Fruit fly (Drosophila melanogaster) whole organism, embryonic: ENCODE data around the gene mthl9.

Source experiments
- Antp ChIP-seq: fragments of 200-800 bp; sonication (Bioruptor generic); optimal IDR thresholded peaks from 3 replicates; lab custom pipeline; 2016; ENCODE audit warnings: missing biosample characterization, missing genetic modification characterization
- Awh ChIP-seq: fragments of 200-800 bp; sonication (Bioruptor generic); IDR thresholded peaks from 2 replicates; pipeline ENCODE4, ENCODE4 v1.3.6; 2022; ENCODE audit warnings: missing biosample characterization, missing genetic modification characterization
- Blimp-1 ChIP-seq: fragments of 200-800 bp; sonication (Bioruptor generic); optimal IDR thresholded peaks from 3 replicates; lab custom pipeline; 2018; ENCODE audit warnings: missing biosample characterization, missing genetic modification characterization, mild to moderate bottlenecking, moderate library complexity, missing genetic modification reagents
- CG10366 ChIP-seq: fragments of 200-800 bp; sonication (Bioruptor generic); IDR thresholded peaks from 2 replicates; pipeline ENCODE4 v1.3.6; 2022; ENCODE audit warnings: missing biosample characterization, missing genetic modification characterization
- CG10462 ChIP-seq: fragments of 200-800 bp; sonication (Bioruptor generic); optimal IDR thresholded peaks from 2 replicates; lab custom pipeline; 2016; ENCODE audit warnings: missing biosample characterization, missing genetic modification characterization
- CG11085 ChIP-seq: fragments of 200-800 bp; sonication (Bioruptor generic); IDR thresholded peaks from 2 replicates; pipeline ENCODE4 v1.3.6; 2022; ENCODE audit warnings: missing biosample characterization, missing genetic modification characterization
- CG11504 ChIP-seq: fragments of 200-800 bp; sonication (Bioruptor generic); optimal IDR thresholded peaks from 3 replicates; lab custom pipeline; 2019; ENCODE audit warnings: missing biosample characterization, mild to moderate bottlenecking, missing genetic modification characterization, moderate library complexity
- CG11695 ChIP-seq: fragments of 200-800 bp; sonication (Bioruptor generic); IDR thresholded peaks from 3 replicates; pipeline ENCODE4 v1.3.6; 2022; ENCODE audit warnings: missing biosample characterization, missing genetic modification characterization
- CG11696 ChIP-seq: fragments of 200-800 bp; sonication (Bioruptor generic); IDR thresholded peaks from 2 replicates; pipeline ENCODE4 v1.3.6; 2022; ENCODE audit warnings: missing biosample characterization, missing genetic modification characterization
- CG12219 ChIP-seq: fragments of 200-800 bp; sonication (Bioruptor generic); optimal IDR thresholded peaks from 3 replicates; lab custom pipeline; 2018; ENCODE audit warnings: missing biosample characterization, mild to moderate bottlenecking, missing genetic modification characterization
- CG16779 ChIP-seq: fragments of 200-800 bp; sonication (Bioruptor generic); IDR thresholded peaks from 2 replicates; pipeline ENCODE4 v1.3.6; 2022; ENCODE audit warnings: missing biosample characterization, missing genetic modification characterization
- CG18262 ChIP-seq: fragments of 200-800 bp; optimal IDR thresholded peaks from 3 replicates; lab custom pipeline; 2019; ENCODE audit warnings: missing biosample characterization, mild to moderate bottlenecking, missing genetic modification characterization, moderate library complexity
- CG18619 ChIP-seq: fragments of 200-800 bp; sonication (Bioruptor generic); optimal IDR thresholded peaks from 3 replicates; lab custom pipeline; 2017; ENCODE audit warnings: missing biosample characterization, mild to moderate bottlenecking, missing genetic modification characterization
- CG2678 ChIP-seq: fragments of 200-800 bp; sonication (Bioruptor generic); optimal IDR thresholded peaks from 3 replicates; lab custom pipeline; 2019; ENCODE audit warnings: missing biosample characterization, mild to moderate bottlenecking, missing genetic modification characterization, moderate library complexity
- CG30020 ChIP-seq: fragments of 200-800 bp; optimal IDR thresholded peaks from 2 replicates; lab custom pipeline; 2019; ENCODE audit warnings: missing biosample characterization, mild to moderate bottlenecking, missing genetic modification characterization, moderate library complexity
- CG30431 ChIP-seq: fragments of 200-800 bp; sonication (Bioruptor generic); optimal IDR thresholded peaks from 2 replicates; lab custom pipeline; 2017; ENCODE audit warnings: missing biosample characterization, missing genetic modification characterization
- CG31224 ChIP-seq: fragments of 200-800 bp; sonication (Bioruptor generic); IDR thresholded peaks from 2 replicates; pipeline ENCODE4 v1.3.6; 2022; ENCODE audit warnings: missing biosample characterization, missing genetic modification characterization
- CG7745 ChIP-seq: fragments of 200-800 bp; sonication (Bioruptor generic); optimal IDR thresholded peaks from 2 replicates; lab custom pipeline; 2018; ENCODE audit warnings: missing biosample characterization, mild to moderate bottlenecking, missing genetic modification characterization, moderate library complexity
- CG8924 ChIP-seq: fragments of 200-800 bp; optimal IDR thresholded peaks from 3 replicates; lab custom pipeline; 2019; ENCODE audit warnings: missing biosample characterization, mild to moderate bottlenecking, missing genetic modification characterization, moderate library complexity
- CTCF ChIP-seq: fragments of 200-800 bp; sonication (Bioruptor generic); optimal IDR thresholded peaks from 2 replicates; lab custom pipeline; 2017; ENCODE audit warnings: missing biosample characterization, mild to moderate bottlenecking, missing genetic modification characterization, moderate library complexity
- Dad ChIP-seq: fragments of 200-800 bp; sonication (Bioruptor generic); optimal IDR thresholded peaks from 3 replicates; lab custom pipeline; 2016; ENCODE audit warnings: missing biosample characterization, missing genetic modification characterization
- HLH4C ChIP-seq: fragments of 200-800 bp; sonication (Bioruptor generic); IDR thresholded peaks from 3 replicates; pipeline ENCODE4 v1.3.6; 2022; ENCODE audit warnings: missing biosample characterization, missing genetic modification characterization; ENCODE audit not compliant: partially characterized antibody
- Hand ChIP-seq: fragments of 200-800 bp; sonication (Bioruptor generic); optimal IDR thresholded peaks from 2 replicates; lab custom pipeline; 2017; ENCODE audit warnings: mild to moderate bottlenecking, missing biosample characterization, missing genetic modification reagents, missing genetic modification characterization
- Jarid2 ChIP-seq: fragments of 200-800 bp; sonication (Bioruptor generic); optimal IDR thresholded peaks from 3 replicates; lab custom pipeline; 2017; ENCODE audit warnings: mild to moderate bottlenecking, missing biosample characterization, missing genetic modification reagents, missing genetic modification characterization
- MBD-R2 ChIP-seq: fragments of 200-800 bp; sonication (Bioruptor generic); IDR thresholded peaks from 2 replicates; pipeline ENCODE4 v1.3.6; 2022; ENCODE audit warnings: missing biosample characterization, missing genetic modification characterization
- Mrtf ChIP-seq: fragments of 200-800 bp; sonication (Bioruptor generic); IDR thresholded peaks from 3 replicates; pipeline ENCODE4 v1.3.6; 2022; ENCODE audit warnings: missing biosample characterization, missing genetic modification characterization
- Myb ChIP-seq: fragments of 200-800 bp; sonication (Bioruptor generic); optimal IDR thresholded peaks from 2 replicates; lab custom pipeline; 2016; ENCODE audit warnings: missing biosample characterization, missing genetic modification characterization
- Ptx1 ChIP-seq: fragments of 200-800 bp; sonication (Bioruptor generic); IDR thresholded peaks from 2 replicates; pipeline ENCODE4 v1.3.6; 2022; ENCODE audit warnings: missing biosample characterization, missing genetic modification characterization
- Tbp ChIP-seq: fragments of >200 bp; optimal IDR thresholded peaks from 2 replicates; lab custom pipeline; 2018; ENCODE audit warnings: missing biosample characterization, missing genetic modification characterization
- Trl ChIP-seq, 3 experiments: fragments of >200 bp in 2 of 3; fragments of 200-800 bp in 1 of 3; sonication (Bioruptor generic) in 1 of 3; optimal IDR thresholded peaks; 2 replicates in 1 of 3; 3 replicates in 2 of 3; lab custom pipeline; 2016 to 2017; ENCODE audit warnings: missing biosample characterization in 1 of 3, missing genetic modification characterization in 1 of 3
- Xbp1 ChIP-seq: fragments of 200-800 bp; sonication (Bioruptor generic); optimal IDR thresholded peaks from 3 replicates; lab custom pipeline; 2016; ENCODE audit warnings: missing biosample characterization, mild to moderate bottlenecking, missing genetic modification characterization
- bigmax ChIP-seq: fragments of 200-800 bp; sonication (Bioruptor generic); optimal IDR thresholded peaks from 2 replicates; lab custom pipeline; 2018; ENCODE audit warnings: missing biosample characterization, mild to moderate bottlenecking, missing genetic modification characterization
- br ChIP-seq: fragments of >200 bp; optimal IDR thresholded peaks from 2 replicates; lab custom pipeline; 2017
- btn ChIP-seq: fragments of 200-800 bp; sonication (Bioruptor generic); optimal IDR thresholded peaks from 2 replicates; lab custom pipeline; 2016; ENCODE audit warnings: missing biosample characterization, missing genetic modification characterization
- chm ChIP-seq: fragments of 200-800 bp; sonication (Bioruptor generic); IDR thresholded peaks from 2 replicates; pipeline ENCODE4 v1.3.6; 2022; ENCODE audit warnings: missing biosample characterization, missing genetic modification characterization
- croc ChIP-seq: fragments of 200-800 bp; sonication (Bioruptor generic); conservative IDR thresholded peaks from 3 replicates; pipeline ENCODE4 v1.3.6; 2022; ENCODE audit warnings: missing biosample characterization, missing genetic modification characterization
- dmrt11E ChIP-seq: fragments of 200-800 bp; sonication (Bioruptor generic); optimal IDR thresholded peaks from 3 replicates; lab custom pipeline; 2018; ENCODE audit warnings: missing biosample characterization, mild to moderate bottlenecking, missing genetic modification characterization, moderate library complexity
- dpn ChIP-seq, 2 experiments: fragments of 200-800 bp; sonication (Bioruptor generic); optimal IDR thresholded peaks; 3 replicates each; lab custom pipeline; 2016; ENCODE audit warnings: missing biosample characterization in 2 of 2, missing genetic modification characterization in 2 of 2
- esg ChIP-seq: fragments of 200-800 bp; sonication (Bioruptor generic); conservative IDR thresholded peaks from 2 replicates; pipeline ENCODE4 v1.3.6; 2022; ENCODE audit warnings: missing biosample characterization, missing genetic modification characterization
- jigr1 ChIP-seq: fragments of 200-800 bp; sonication (Bioruptor generic); IDR thresholded peaks from 3 replicates; pipeline ENCODE4 v1.3.6; 2022; ENCODE audit warnings: missing biosample characterization, missing genetic modification characterization
- pan ChIP-seq, 4 experiments: fragments of >200 bp in 3 of 4; fragments of 200-800 bp in 1 of 4; sonication (Bioruptor generic) in 1 of 4; optimal IDR thresholded peaks in 3 of 4; IDR thresholded peaks in 1 of 4; 2 replicates each; pipeline versions ENCODE4 v1.3.6 to Lab custom; 2017 to 2022; ENCODE audit warnings: missing biosample characterization in 2 of 4, missing genetic modification characterization in 2 of 4, mixed read lengths in 1 of 4
- pfk ChIP-seq: fragments of 200-800 bp; sonication (Bioruptor generic); optimal IDR thresholded peaks from 2 replicates; lab custom pipeline; 2018; ENCODE audit warnings: missing biosample characterization, mild to moderate bottlenecking, missing genetic modification characterization, moderate library complexity
- psq ChIP-seq: fragments of 200-800 bp; sonication (Bioruptor generic); optimal IDR thresholded peaks from 2 replicates; lab custom pipeline; 2017; ENCODE audit warnings: missing biosample characterization, missing genetic modification characterization
- sim ChIP-seq: fragments of 200-800 bp; sonication (Bioruptor generic); IDR thresholded peaks from 2 replicates; pipeline ENCODE4 v1.3.6; 2022; ENCODE audit warnings: missing biosample characterization, missing genetic modification characterization
- stc ChIP-seq: fragments of 200-800 bp; sonication (Bioruptor generic); IDR thresholded peaks from 2 replicates; pipeline ENCODE4 v1.3.6; 2022; ENCODE audit warnings: missing biosample characterization, missing genetic modification characterization
- tap ChIP-seq: fragments of 200-800 bp; optimal IDR thresholded peaks from 3 replicates; lab custom pipeline; 2019; ENCODE audit warnings: missing biosample characterization, mild to moderate bottlenecking, missing genetic modification characterization, moderate library complexity
- tx ChIP-seq: fragments of 200-800 bp; sonication (Bioruptor generic); optimal IDR thresholded peaks from 2 replicates; lab custom pipeline; 2016; ENCODE audit warnings: missing biosample characterization, missing genetic modification characterization
- z ChIP-seq: fragments of 200-800 bp; sonication (Bioruptor generic); IDR thresholded peaks from 3 replicates; pipeline ENCODE4 v1.3.6; 2022; ENCODE audit warnings: missing biosample characterization, missing genetic modification characterization
- zen ChIP-seq: fragments of 200-800 bp; sonication (Bioruptor generic); optimal IDR thresholded peaks from 3 replicates; lab custom pipeline; 2018; ENCODE audit warnings: missing biosample characterization, mild to moderate bottlenecking, missing genetic modification characterization, moderate library complexity
- zfh2 ChIP-seq: fragments of 200-800 bp; sonication (Bioruptor generic); optimal IDR thresholded peaks from 2 replicates; lab custom pipeline; 2016; ENCODE audit warnings: missing biosample characterization, missing genetic modification characterization

The mthl9 gene

dm6 chr3L:319145-320009 is 12.7 kb downstream of the mthl9 start, which contains the start of gene fwd (continued):
- TF ChIP-seq CG31224 (GFP tag; lab: Robert Waterston, UW) (no peak), pan (optimal IDR thresholded peaks at IDR 0.05; lab: Kevin White, UChicago) (no peak), pan (GFP tag; optimal IDR thresholded peaks at IDR 0.05 in 1 of 2, IDR thresholded peaks at IDR 0.05 in 1 of 2) (no peak), esg (no peak), CTCF (GFP tag; lab: Kevin White, UChicago) (peak; percentile 25), CG11696 (no peak), Antp (GFP tag; lab: Kevin White, UChicago) (no peak), zfh2 (GFP tag; lab: Kevin White, UChicago) (peak; percentile 3), tap (peak; percentile 46), CG10366 (GFP tag; lab: Robert Waterston, UW) (no peak), Jarid2 (GFP tag; lab: Kevin White, UChicago) (peak; percentile 90), Tbp (GFP tag; lab: Kevin White, UChicago) (no peak), z (peak; percentile 85), stc (GFP tag; lab: Robert Waterston, UW) (no peak), dpn (GFP tag; optimal IDR thresholded peaks at IDR 0.05; lab: Kevin White, UChicago) (peak; percentile 7 to 38), psq (GFP tag; lab: Kevin White, UChicago) (no peak), croc (GFP tag; lab: Robert Waterston, UW) (no peak), bigmax (GFP tag; lab: Kevin White, UChicago) (peak; percentile 52), CG2678 (no peak), br (lab: Kevin White, UChicago) (no peak), CG7745 (no peak), CG11504 (no peak), CG11085 (no peak), Awh (GFP tag; lab: Robert Waterston, UW) (no peak; the same call in 1 of the 2 replicates), CG18262 (tag; lab: Kevin White, UChicago) (peak; percentile 35), sim (GFP tag; lab: Robert Waterston, UW) (no peak), Ptx1 (GFP tag; lab: Robert Waterston, UW) (0 out of 2 replicates have a peak, but pooled peaks have one; percentile 19), CG30431 (GFP tag; lab: Kevin White, UChicago) (no peak), Xbp1 (GFP tag; lab: Kevin White, UChicago) (peak; percentile 31), Blimp-1 (no peak), CG10462 (no peak), Mrtf (no peak), chm (no peak; the same call in 1 of the 2 replicates), btn (GFP tag; lab: Kevin White, UChicago) (no peak), CG16779 (GFP tag; lab: Robert Waterston, UW) (no peak), Myb (peak; percentile 98), tx (GFP tag; lab: Kevin White, UChicago) (no peak), CG11695 (GFP tag; lab: Robert Waterston, UW) (no peak), dmrt11E (tag; lab: Kevin White, UChicago) (peak; percentile 10), CG18619 (GFP tag; lab: Kevin White, UChicago) (no peak), zen (tag; lab: Kevin White, UChicago) (peak; percentile 59), pfk (GFP tag; lab: Kevin White, UChicago) (peak; percentile 51), Trl (optimal IDR thresholded peaks at IDR 0.05; lab: Kevin White, UChicago) (no peak), Trl (GFP tag; optimal IDR thresholded peaks at IDR 0.05; lab: Kevin White, UChicago) (no peak), CG30020 (peak; percentile 54), jigr1 (no peak), Dad (no peak), CG8924 (tag; lab: Kevin White, UChicago) (peak; percentile 76), CG12219 (GFP tag; lab: Kevin White, UChicago) (peak; percentile 15), HLH4C (GFP tag; lab: Robert Waterston, UW) (peak; percentile 26; the same call in 1 of the 3 replicates), Hand (GFP tag; lab: Kevin White, UChicago) (peak; percentile 30), MBD-R2 (GFP tag; lab: Robert Waterston, UW) (peak; percentile 45)
